Worm (Caenorhabditis elegans) whole organism, L2 larva: ENCODE data around the gene C01G10.1.

Source experiments
- lsy-2 ChIP-seq, 2 experiments: fragments of 150-350 bp in 1 of 2; sonication (generic microtip) in 1 of 2; optimal IDR thresholded peaks; 2 replicates each; lab custom pipeline; 2014 to 2017; ENCODE audit warnings: missing biosample characterization in 2 of 2, missing genetic modification characterization in 2 of 2
- nhr-11 ChIP-seq: fragments of 150-350 bp; optimal IDR thresholded peaks from 2 replicates; lab custom pipeline; 2014; ENCODE audit warnings: missing biosample characterization, missing genetic modification characterization
- nhr-21 ChIP-seq: fragments of 150-350 bp; optimal IDR thresholded peaks from 2 replicates; lab custom pipeline; 2014; ENCODE audit warnings: missing biosample characterization, missing genetic modification characterization
- nhr-237 ChIP-seq: fragments of 150-350 bp; optimal IDR thresholded peaks from 2 replicates; lab custom pipeline; 2014; ENCODE audit warnings: missing biosample characterization, missing genetic modification characterization
- unc-55 ChIP-seq: fragments of 150-350 bp; sonication (generic microtip); optimal IDR thresholded peaks from 3 replicates; lab custom pipeline; 2014; ENCODE audit warnings: missing biosample characterization, missing genetic modification reagents, missing genetic modification characterization
- ztf-1 ChIP-seq: fragments of 200-800 bp; sonication (Bioruptor generic); conservative IDR thresholded peaks from 2 replicates; pipeline ENCODE4 v1.3.6; 2022; ENCODE audit warnings: missing genetic modification characterization, missing compliant biosample characterization

C01G10.1 gene

ce11 chrV:15153277-15153676, 53.7 kb downstream of the C01G10.1 start, which contains the start of gene srh-55:
TSS of gene srh-55 (plus strand) at chrV:15153577.
- TF ChIP-seq unc-55 (GFP tag; lab: Kevin White, UChicago) (no peak), nhr-237 (tag; lab: Kevin White, UChicago) (no peak), ztf-1 (GFP tag; lab: Robert Waterston, UW) (no peak), nhr-21 (tag; lab: Kevin White, UChicago) (no peak), nhr-11 (tag; lab: Kevin White, UChicago) (no peak), lsy-2 (tag; optimal IDR thresholded peaks at IDR 0.05; lab: Kevin White, UChicago) (no peak)
